Worm (Caenorhabditis elegans): ENCODE data around the gene mesp-1.

The mesp-1 gene

ce11 chrIV:8462376-8462775, 36.7 kb upstream of the mesp-1 start:
- TF ChIP-seq flt-1 (GFP tag; IDR thresholded peaks at IDR 0.05): no peak
- TF ChIP-seq T22C8.4 (GFP tag; IDR thresholded peaks at IDR 0.05): no peak
- no peak for TF ChIP-seq tab-1 (GFP tag; IDR thresholded peaks at IDR 0.05)
- no peak for TF ChIP-seq klf-2 (GFP tag; conservative IDR thresholded peaks at IDR 0.05)
- no peak for TF ChIP-seq med-1 (GFP tag; optimal IDR thresholded peaks at IDR 0.05; ENCODE audit: insufficient read depth)
- no peak for TF ChIP-seq ztf-23 (GFP tag; IDR thresholded peaks at IDR 0.05)
- no peak for TF ChIP-seq ztf-29 (GFP tag; IDR thresholded peaks at IDR 0.05)
- no peak for TF ChIP-seq ref-1 (GFP tag; conservative IDR thresholded peaks at IDR 0.05)
- no peak for TF ChIP-seq cog-1 (tag; optimal IDR thresholded peaks at IDR 0.05)

ce11 chrIV:8463069-8463468, 36.0 kb upstream of the mesp-1 start:
- TF ChIP-seq ztf-23 (GFP tag; IDR thresholded peaks at IDR 0.05): no peak
- no peak for TF ChIP-seq ref-1 (GFP tag; conservative IDR thresholded peaks at IDR 0.05)
- TF ChIP-seq T22C8.4 (GFP tag; IDR thresholded peaks at IDR 0.05): no peak
- no peak for TF ChIP-seq cog-1 (tag; optimal IDR thresholded peaks at IDR 0.05)
- no peak for TF ChIP-seq med-1 (GFP tag; optimal IDR thresholded peaks at IDR 0.05; ENCODE audit: insufficient read depth)
- no peak for TF ChIP-seq ztf-29 (GFP tag; IDR thresholded peaks at IDR 0.05)
- TF ChIP-seq klf-2 (GFP tag; conservative IDR thresholded peaks at IDR 0.05): no peak
- no peak for TF ChIP-seq flt-1 (GFP tag; IDR thresholded peaks at IDR 0.05)
- no peak for TF ChIP-seq tab-1 (GFP tag; IDR thresholded peaks at IDR 0.05)

- TF ChIP-seq ztf-23 (GFP tag; IDR thresholded peaks at IDR 0.05): no peak
- TF ChIP-seq ref-1 (GFP tag; conservative IDR thresholded peaks at IDR 0.05): no peak
- TF ChIP-seq tab-1 (GFP tag; IDR thresholded peaks at IDR 0.05): no peak
- no peak for TF ChIP-seq cog-1 (tag; optimal IDR thresholded peaks at IDR 0.05)
- no peak for TF ChIP-seq flt-1 (GFP tag; IDR thresholded peaks at IDR 0.05)
- TF ChIP-seq med-1 (GFP tag; optimal IDR thresholded peaks at IDR 0.05; ENCODE audit: insufficient read depth): no peak
- no peak for TF ChIP-seq klf-2 (GFP tag; conservative IDR thresholded peaks at IDR 0.05)
- no peak for TF ChIP-seq T22C8.4 (GFP tag; IDR thresholded peaks at IDR 0.05)
- TF ChIP-seq ztf-29 (GFP tag; IDR thresholded peaks at IDR 0.05): no peak
Observed at ce11 chrIV:8463716-8464115, 35.4 kb upstream of the mesp-1 start, which contains the start of gene str-176. Gene str-176, minus strand, starts transcription at chrIV:8463816.

ce11 chrIV:8464187-8464586, 34.9 kb upstream of the mesp-1 start:
- TF ChIP-seq med-1 (GFP tag; optimal IDR thresholded peaks at IDR 0.05; ENCODE audit: insufficient read depth): no peak
- TF ChIP-seq ztf-23 (GFP tag; IDR thresholded peaks at IDR 0.05): no peak
- no peak for TF ChIP-seq klf-2 (GFP tag; conservative IDR thresholded peaks at IDR 0.05)

ce11 chrIV:8472493-8472892, 26.6 kb upstream of the mesp-1 start, which contains the start of gene oat-1:
Gene oat-1, minus strand, starts transcription at chrIV:8472593.
- TF ChIP-seq flt-1 (GFP tag; IDR thresholded peaks at IDR 0.05) (no peak), ztf-29 (GFP tag; IDR thresholded peaks at IDR 0.05) (no peak), T22C8.4 (GFP tag; IDR thresholded peaks at IDR 0.05) (no peak), ref-1 (GFP tag; conservative IDR thresholded peaks at IDR 0.05) (no peak), ztf-23 (GFP tag; IDR thresholded peaks at IDR 0.05) (no peak), klf-2 (GFP tag; conservative IDR thresholded peaks at IDR 0.05) (no peak), med-1 (GFP tag; optimal IDR thresholded peaks at IDR 0.05; ENCODE audit: insufficient read depth) (no peak), cog-1 (tag; optimal IDR thresholded peaks at IDR 0.05) (no peak), tab-1 (GFP tag; IDR thresholded peaks at IDR 0.05) (no peak)

ce11 chrIV:8473756-8474155, 25.4 kb upstream of the mesp-1 start, which contains the start of gene C28C12.11:
Gene C28C12.11, plus strand, starts transcription at chrIV:8474056.
- TF ChIP-seq ztf-23 (GFP tag; IDR thresholded peaks at IDR 0.05): no peak
- no peak for TF ChIP-seq klf-2 (GFP tag; conservative IDR thresholded peaks at IDR 0.05)
- no peak for TF ChIP-seq cog-1 (tag; optimal IDR thresholded peaks at IDR 0.05)
- no peak for TF ChIP-seq flt-1 (GFP tag; IDR thresholded peaks at IDR 0.05)

ce11 chrIV:8475030-8475679, 24.0 kb upstream of the mesp-1 start:
- TF ChIP-seq cog-1 (tag; optimal IDR thresholded peaks at IDR 0.05): no peak
- TF ChIP-seq ref-1 (GFP tag; conservative IDR thresholded peaks at IDR 0.05): no peak
- no peak for TF ChIP-seq tab-1 (GFP tag; IDR thresholded peaks at IDR 0.05)
- TF ChIP-seq ztf-29 (GFP tag; IDR thresholded peaks at IDR 0.05): no peak
- TF ChIP-seq ztf-23 (GFP tag; IDR thresholded peaks at IDR 0.05): no peak
- no peak for TF ChIP-seq flt-1 (GFP tag; IDR thresholded peaks at IDR 0.05)
- no peak for TF ChIP-seq med-1 (GFP tag; optimal IDR thresholded peaks at IDR 0.05; ENCODE audit: insufficient read depth)
- no peak for TF ChIP-seq klf-2 (GFP tag; conservative IDR thresholded peaks at IDR 0.05)
- no peak for TF ChIP-seq T22C8.4 (GFP tag; IDR thresholded peaks at IDR 0.05)

ce11 chrIV:8476166-8476565, 22.9 kb upstream of the mesp-1 start:
- TF ChIP-seq tab-1 (GFP tag; IDR thresholded peaks at IDR 0.05) (no peak), ref-1 (GFP tag; conservative IDR thresholded peaks at IDR 0.05) (no peak), flt-1 (GFP tag; IDR thresholded peaks at IDR 0.05) (no peak), med-1 (GFP tag; optimal IDR thresholded peaks at IDR 0.05; ENCODE audit: insufficient read depth) (no peak), T22C8.4 (GFP tag; IDR thresholded peaks at IDR 0.05) (no peak), ztf-23 (GFP tag; IDR thresholded peaks at IDR 0.05) (no peak)

- TF ChIP-seq cog-1 (tag; optimal IDR thresholded peaks at IDR 0.05) (no peak), T22C8.4 (GFP tag; IDR thresholded peaks at IDR 0.05) (no peak), tab-1 (GFP tag; IDR thresholded peaks at IDR 0.05) (no peak), med-1 (GFP tag; optimal IDR thresholded peaks at IDR 0.05; ENCODE audit: insufficient read depth) (no peak)
Observed at ce11 chrIV:8476880-8477279, 22.2 kb upstream of the mesp-1 start, which contains the start of gene spp-10. Gene spp-10, plus strand, starts transcription at chrIV:8477180.

ce11 chrIV:8478516-8478915, 20.6 kb upstream of the mesp-1 start:
- no peak for TF ChIP-seq tab-1 (GFP tag; IDR thresholded peaks at IDR 0.05)
- no peak for TF ChIP-seq cog-1 (tag; optimal IDR thresholded peaks at IDR 0.05)
- no peak for TF ChIP-seq ztf-29 (GFP tag; IDR thresholded peaks at IDR 0.05)
- TF ChIP-seq med-1 (GFP tag; optimal IDR thresholded peaks at IDR 0.05; ENCODE audit: insufficient read depth): no peak
- TF ChIP-seq T22C8.4 (GFP tag; IDR thresholded peaks at IDR 0.05): no peak
- TF ChIP-seq ztf-23 (GFP tag; IDR thresholded peaks at IDR 0.05): no peak
- TF ChIP-seq flt-1 (GFP tag; IDR thresholded peaks at IDR 0.05): no peak
- TF ChIP-seq ref-1 (GFP tag; conservative IDR thresholded peaks at IDR 0.05): no peak
- TF ChIP-seq klf-2 (GFP tag; conservative IDR thresholded peaks at IDR 0.05): no peak
